Fruit fly (Drosophila melanogaster) S2 (cell line): Measurements from ENCODE around the gene CG13983.

Experiments used
- CG8478 ChIP-seq: fragments of >200 bp; optimal IDR thresholded peaks from 2 replicates; lab custom pipeline; 2018
- CTCF ChIP-seq, 2 experiments: fragments of >200 bp; optimal IDR thresholded peaks; 2 replicates each; lab custom pipeline; 2018

DNA sequence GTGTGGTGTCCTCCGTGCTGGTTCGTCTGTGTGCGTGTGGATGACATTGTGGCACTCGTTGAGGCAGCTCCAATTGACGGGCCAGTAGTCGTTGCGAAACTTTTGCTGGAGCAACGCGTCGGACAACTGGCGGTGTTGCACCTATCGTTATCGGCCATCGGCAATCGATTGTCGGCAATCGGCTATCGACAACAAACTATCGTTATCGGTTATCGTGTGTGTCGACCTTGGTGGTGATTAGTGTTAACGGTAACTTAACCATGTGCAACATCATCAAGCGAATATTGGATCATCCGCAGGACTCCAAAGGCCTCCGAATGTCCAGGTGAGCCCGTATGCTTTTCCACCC is 11.3 kb downstream of the CG13983 start, which contains the start of gene Ddr:
- TF ChIP-seq CTCF (optimal IDR thresholded peaks at IDR 0.05; lab: Kevin White, UChicago), result no peak
- TF ChIP-seq CG8478, result no peak
